Fruit fly (Drosophila melanogaster) whole organism, embryonic: ENCODE results near the gene CG11562.

Source experiments
- BEAF-32 ChIP-seq: fragments of 200-800 bp; sonication (Bioruptor generic); optimal IDR thresholded peaks from 3 replicates; lab custom pipeline; 2017; ENCODE audit warnings: missing biosample characterization, missing genetic modification characterization, mild to moderate bottlenecking, moderate library complexity, missing genetic modification reagents
- CG10209 ChIP-seq: fragments of 200-800 bp; sonication (Bioruptor generic); optimal IDR thresholded peaks from 3 replicates; lab custom pipeline; 2017; ENCODE audit warnings: missing biosample characterization, mild to moderate bottlenecking, missing genetic modification characterization, missing genetic modification reagents
- CG1024 ChIP-seq: fragments of 200-800 bp; sonication (Bioruptor generic); IDR thresholded peaks from 2 replicates; pipeline ENCODE4 v1.3.6; 2022; ENCODE audit warnings: missing biosample characterization, missing genetic modification characterization
- CG12391 ChIP-seq: fragments of 200-800 bp; sonication (Bioruptor generic); optimal IDR thresholded peaks from 3 replicates; lab custom pipeline; 2018; ENCODE audit warnings: missing biosample characterization, mild to moderate bottlenecking, missing genetic modification characterization, moderate library complexity
- CG12769 ChIP-seq: fragments of 200-800 bp; sonication (Bioruptor generic); optimal IDR thresholded peaks from 2 replicates; lab custom pipeline; 2019; ENCODE audit warnings: missing biosample characterization, mild to moderate bottlenecking, missing genetic modification characterization, moderate library complexity
- CG14441 ChIP-seq: fragments of 200-800 bp; sonication (Bioruptor generic); IDR thresholded peaks from 2 replicates; pipeline ENCODE4 v1.3.6; 2022; ENCODE audit warnings: missing biosample characterization, missing genetic modification characterization
- CG15479 ChIP-seq: fragments of 200-800 bp; sonication (Bioruptor generic); optimal IDR thresholded peaks from 3 replicates; lab custom pipeline; 2019; ENCODE audit warnings: missing biosample characterization, mild to moderate bottlenecking, missing genetic modification characterization, moderate library complexity
- CG15514 ChIP-seq: fragments of 200-800 bp; sonication (Bioruptor generic); optimal IDR thresholded peaks from 3 replicates; lab custom pipeline; 2017; ENCODE audit warnings: missing biosample characterization, missing genetic modification characterization, mild to moderate bottlenecking, moderate library complexity, missing genetic modification reagents
- CG17186 ChIP-seq: fragments of 200-800 bp; sonication (Bioruptor generic); optimal IDR thresholded peaks from 3 replicates; lab custom pipeline; 2017; ENCODE audit warnings: missing biosample characterization, missing genetic modification reagents, missing genetic modification characterization
- CG17802 ChIP-seq: fragments of 200-800 bp; sonication (Bioruptor generic); optimal IDR thresholded peaks from 2 replicates; lab custom pipeline; 2018; ENCODE audit warnings: missing biosample characterization, mild to moderate bottlenecking, missing genetic modification characterization, moderate library complexity
- CG18476 ChIP-seq: fragments of 200-800 bp; sonication (Bioruptor generic); optimal IDR thresholded peaks from 2 replicates; lab custom pipeline; 2016; ENCODE audit warnings: missing biosample characterization, mild to moderate bottlenecking, missing genetic modification characterization
- CG18764 ChIP-seq: fragments of 200-800 bp; sonication (Bioruptor generic); optimal IDR thresholded peaks from 3 replicates; lab custom pipeline; 2016; ENCODE audit warnings: missing biosample characterization, missing genetic modification characterization
- CG31224 ChIP-seq: fragments of 200-800 bp; sonication (Bioruptor generic); IDR thresholded peaks from 2 replicates; pipeline ENCODE4 v1.3.6; 2022; ENCODE audit warnings: missing biosample characterization, missing genetic modification characterization
- CG4328 ChIP-seq: fragments of 200-800 bp; sonication (Bioruptor generic); optimal IDR thresholded peaks from 3 replicates; lab custom pipeline; 2017; ENCODE audit warnings: missing biosample characterization, missing genetic modification reagents, missing genetic modification characterization
- CG8281 ChIP-seq: fragments of 200-800 bp; sonication (Bioruptor generic); optimal IDR thresholded peaks from 2 replicates; lab custom pipeline; 2018; ENCODE audit warnings: missing biosample characterization, mild to moderate bottlenecking, missing genetic modification characterization, moderate library complexity
- CG8290 ChIP-seq, 3 experiments: fragments of 200-800 bp; sonication (Bioruptor generic); optimal IDR thresholded peaks; 2 replicates each; lab custom pipeline; 2016 to 2019; ENCODE audit warnings: missing biosample characterization in 3 of 3, missing genetic modification characterization in 3 of 3, mild to moderate bottlenecking in 2 of 3, moderate library complexity in 1 of 3
- CG9609 ChIP-seq: fragments of 200-800 bp; sonication (Bioruptor generic); optimal IDR thresholded peaks from 3 replicates; lab custom pipeline; 2016; ENCODE audit warnings: missing biosample characterization, missing genetic modification characterization
- Camta ChIP-seq: fragments of 200-800 bp; sonication (Bioruptor generic); optimal IDR thresholded peaks from 2 replicates; lab custom pipeline; 2016; ENCODE audit warnings: missing biosample characterization, missing genetic modification characterization
- D19A ChIP-seq: fragments of 200-800 bp; optimal IDR thresholded peaks from 3 replicates; lab custom pipeline; 2019; ENCODE audit warnings: missing biosample characterization, mild to moderate bottlenecking, missing genetic modification characterization, moderate library complexity
- Dek ChIP-seq: fragments of 200-800 bp; sonication (Bioruptor generic); optimal IDR thresholded peaks from 3 replicates; lab custom pipeline; 2019; ENCODE audit warnings: missing biosample characterization, mild to moderate bottlenecking, missing genetic modification characterization, moderate library complexity
- GATAe ChIP-seq: fragments of 200-800 bp; sonication (Bioruptor generic); conservative IDR thresholded peaks from 2 replicates; pipeline ENCODE4 v1.3.6; 2022; ENCODE audit warnings: missing biosample characterization, missing genetic modification characterization
- Gug ChIP-seq: fragments of 200-800 bp; sonication (Bioruptor generic); IDR thresholded peaks from 4 replicates; pipeline ENCODE4 v1.3.6; 2022; ENCODE audit warnings: missing biosample characterization, missing genetic modification characterization
- HmgD ChIP-seq: fragments of 200-800 bp; sonication (Bioruptor generic); optimal IDR thresholded peaks from 3 replicates; lab custom pipeline; 2016; ENCODE audit warnings: missing biosample characterization, missing genetic modification characterization
- Hmr ChIP-seq: fragments of 200-800 bp; sonication (Bioruptor generic); optimal IDR thresholded peaks from 3 replicates; lab custom pipeline; 2017; ENCODE audit warnings: mild to moderate bottlenecking, missing biosample characterization, missing genetic modification reagents, missing genetic modification characterization
- Optix ChIP-seq: fragments of 200-800 bp; sonication (Bioruptor generic); IDR thresholded peaks from 3 replicates; pipeline ENCODE4 v1.3.6; 2022; ENCODE audit warnings: missing biosample characterization, missing genetic modification characterization
- Ravus ChIP-seq: fragments of 200-800 bp; sonication (Bioruptor generic); IDR thresholded peaks from 2 replicates; pipeline ENCODE4 v1.3.6; 2022; ENCODE audit warnings: missing biosample characterization, missing genetic modification characterization
- abd-A ChIP-seq: fragments of 200-800 bp; sonication (Bioruptor generic); optimal IDR thresholded peaks from 3 replicates; lab custom pipeline; 2019; ENCODE audit warnings: missing biosample characterization, mild to moderate bottlenecking, missing genetic modification characterization, moderate library complexity
- ac ChIP-seq: fragments of 200-800 bp; sonication (Bioruptor generic); optimal IDR thresholded peaks from 3 replicates; lab custom pipeline; 2017; ENCODE audit warnings: missing biosample characterization, mild to moderate bottlenecking, missing genetic modification characterization
- aop ChIP-seq: fragments of 200-800 bp; sonication (Bioruptor generic); IDR thresholded peaks from 2 replicates; pipeline ENCODE4 v1.3.6; 2022; ENCODE audit warnings: missing biosample characterization, missing genetic modification characterization
- bab2 ChIP-seq: fragments of 200-800 bp; sonication (Bioruptor generic); optimal IDR thresholded peaks from 2 replicates; lab custom pipeline; 2016; ENCODE audit warnings: missing biosample characterization, missing genetic modification characterization
- bcd ChIP-seq: fragments of 200-800 bp; sonication (Bioruptor generic); optimal IDR thresholded peaks from 2 replicates; lab custom pipeline; 2017; ENCODE audit warnings: missing biosample characterization, mild to moderate bottlenecking, missing genetic modification characterization
- dmrt11E ChIP-seq: fragments of 200-800 bp; sonication (Bioruptor generic); optimal IDR thresholded peaks from 3 replicates; lab custom pipeline; 2018; ENCODE audit warnings: missing biosample characterization, mild to moderate bottlenecking, missing genetic modification characterization, moderate library complexity
- grau ChIP-seq: fragments of 200-800 bp; optimal IDR thresholded peaks from 3 replicates; lab custom pipeline; 2019; ENCODE audit warnings: missing biosample characterization, mild to moderate bottlenecking, missing genetic modification characterization, moderate library complexity
- gro ChIP-seq: fragments of 200-800 bp; sonication (Bioruptor generic); optimal IDR thresholded peaks from 2 replicates; lab custom pipeline; 2016; ENCODE audit warnings: missing biosample characterization, missing genetic modification characterization
- gsb-n ChIP-seq: fragments of 200-800 bp; sonication (Bioruptor generic); optimal IDR thresholded peaks from 3 replicates; lab custom pipeline; 2018; ENCODE audit warnings: missing biosample characterization, mild to moderate bottlenecking, missing genetic modification characterization
- her ChIP-seq: fragments of 200-800 bp; sonication (Bioruptor generic); optimal IDR thresholded peaks from 2 replicates; lab custom pipeline; 2016; ENCODE audit warnings: missing biosample characterization, missing genetic modification characterization
- hth ChIP-seq: fragments of >200 bp; optimal IDR thresholded peaks from 2 replicates; lab custom pipeline; 2017; ENCODE audit warnings: inconsistent platforms
- jumu ChIP-seq: fragments of 200-800 bp; sonication (Bioruptor generic); optimal IDR thresholded peaks from 3 replicates; lab custom pipeline; 2016; ENCODE audit warnings: missing biosample characterization, missing genetic modification characterization
- lbe ChIP-seq: fragments of 200-800 bp; sonication (Bioruptor generic); optimal IDR thresholded peaks from 2 replicates; lab custom pipeline; 2016; ENCODE audit warnings: missing biosample characterization, mild to moderate bottlenecking, missing genetic modification characterization
- mam ChIP-seq: fragments of 200-800 bp; sonication (Bioruptor generic); optimal IDR thresholded peaks from 3 replicates; lab custom pipeline; 2016; ENCODE audit warnings: missing biosample characterization, missing genetic modification characterization
- oc ChIP-seq: fragments of 200-800 bp; sonication (Bioruptor generic); optimal IDR thresholded peaks from 2 replicates; lab custom pipeline; 2018; ENCODE audit warnings: missing biosample characterization, mild to moderate bottlenecking, missing genetic modification characterization, moderate library complexity
- org-1 ChIP-seq: fragments of 200-800 bp; sonication (Bioruptor generic); optimal IDR thresholded peaks from 2 replicates; lab custom pipeline; 2017; ENCODE audit warnings: missing biosample characterization, missing genetic modification characterization
- pnt ChIP-seq: fragments of 200-800 bp; sonication (Bioruptor generic); optimal IDR thresholded peaks from 3 replicates; lab custom pipeline; 2016; ENCODE audit warnings: missing biosample characterization, missing genetic modification characterization
- sisA ChIP-seq: fragments of 200-800 bp; sonication (Bioruptor generic); IDR thresholded peaks from 2 replicates; pipeline ENCODE4 v1.3.6; 2022; ENCODE audit warnings: missing biosample characterization, missing genetic modification characterization
- sna ChIP-seq: fragments of 200-800 bp; sonication (Bioruptor generic); IDR thresholded peaks from 2 replicates; pipeline ENCODE4 v1.3.6; 2022; ENCODE audit warnings: missing biosample characterization, missing genetic modification characterization; ENCODE audit not compliant: partially characterized antibody
- ssp ChIP-seq: fragments of 200-800 bp; sonication (Bioruptor generic); IDR thresholded peaks from 2 replicates; pipeline ENCODE4 v1.3.6; 2022; ENCODE audit warnings: missing biosample characterization, missing genetic modification characterization
- unpg ChIP-seq: fragments of 200-800 bp; sonication (Bioruptor generic); optimal IDR thresholded peaks from 3 replicates; lab custom pipeline; 2018; ENCODE audit warnings: missing biosample characterization, mild to moderate bottlenecking, missing genetic modification characterization, moderate library complexity
- wdn ChIP-seq: fragments of 200-800 bp; sonication (Bioruptor generic); IDR thresholded peaks from 2 replicates; pipeline ENCODE4 v1.3.6; 2022; ENCODE audit warnings: missing biosample characterization, missing genetic modification characterization
- wek ChIP-seq: fragments of 200-800 bp; sonication (Bioruptor generic); optimal IDR thresholded peaks from 3 replicates; lab custom pipeline; 2018; ENCODE audit warnings: missing biosample characterization, mild to moderate bottlenecking, missing genetic modification characterization, moderate library complexity
- z ChIP-seq: fragments of 200-800 bp; sonication (Bioruptor generic); IDR thresholded peaks from 3 replicates; pipeline ENCODE4 v1.3.6; 2022; ENCODE audit warnings: missing biosample characterization, missing genetic modification characterization

CG11562 gene

DNA sequence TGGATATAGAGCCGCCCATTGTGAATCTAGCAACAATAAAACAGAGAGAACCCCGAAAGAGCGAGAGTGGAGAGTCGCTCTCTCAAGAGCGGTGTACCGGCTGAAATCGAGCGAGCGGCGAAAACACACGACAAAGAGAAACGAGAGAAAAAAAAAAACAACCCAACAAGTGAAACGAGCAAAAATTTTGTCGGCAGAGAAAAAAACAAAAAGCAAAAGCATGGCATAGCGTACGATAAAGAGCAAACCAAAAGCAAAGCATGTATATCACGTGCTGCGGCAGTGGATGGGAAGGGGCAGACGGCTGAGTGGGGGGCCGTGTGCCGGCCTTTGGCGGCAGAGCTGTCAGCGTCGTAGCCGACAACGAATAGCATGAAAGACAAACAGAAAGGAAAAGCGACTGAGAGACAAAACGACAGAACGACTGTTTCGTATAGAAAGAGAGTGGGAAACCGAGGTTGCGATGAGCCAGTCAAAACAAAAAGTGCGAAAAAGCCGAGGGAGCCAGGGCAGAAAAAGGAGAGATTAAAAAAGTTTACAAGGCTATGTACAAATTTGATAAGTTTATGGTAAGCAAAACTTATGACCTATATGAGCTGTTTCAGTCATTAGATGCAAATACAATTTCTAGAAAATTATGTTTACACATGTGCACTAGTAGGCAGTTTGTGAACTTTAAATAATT, 45.4 kb upstream of the CG11562 start (continued):
- no peak for TF ChIP-seq grau (tag; lab: Kevin White, UChicago)
- TF ChIP-seq gro (GFP tag; lab: Kevin White, UChicago) = peak; percentile 56
- TF ChIP-seq CG31224 (GFP tag; lab: Robert Waterston, UW) = no peak
- TF ChIP-seq CG8281 (tag; lab: Kevin White, UChicago) = no peak
- TF ChIP-seq org-1 (GFP tag; lab: Kevin White, UChicago) = no peak
- TF ChIP-seq CG4328 (GFP tag; lab: Kevin White, UChicago) = no peak
- no peak for TF ChIP-seq GATAe (GFP tag; lab: Robert Waterston, UW)
- TF ChIP-seq her (GFP tag; lab: Kevin White, UChicago) = no peak
- TF ChIP-seq wdn (GFP tag; lab: Robert Waterston, UW) = no peak
- TF ChIP-seq CG10209 (GFP tag; lab: Kevin White, UChicago) = peak; percentile 85
- TF ChIP-seq Camta = no peak
- no peak for TF ChIP-seq bab2 (GFP tag; lab: Kevin White, UChicago)
- no peak for TF ChIP-seq wek (GFP tag; lab: Kevin White, UChicago)
- no peak for TF ChIP-seq CG1024 (GFP tag; lab: Robert Waterston, UW)
- peak; percentile 35 for TF ChIP-seq HmgD
- TF ChIP-seq jumu (GFP tag; lab: Kevin White, UChicago) = no peak
- no peak for TF ChIP-seq sisA (GFP tag; lab: Robert Waterston, UW)
- TF ChIP-seq bcd (GFP tag; lab: Kevin White, UChicago) = no peak
- no peak for TF ChIP-seq CG8290 (GFP tag; optimal IDR thresholded peaks at IDR 0.05; lab: Kevin White, UChicago)
- no peak for TF ChIP-seq CG8290 (tag; optimal IDR thresholded peaks at IDR 0.05; lab: Kevin White, UChicago)
- no peak for TF ChIP-seq CG12391 (tag; lab: Kevin White, UChicago)
- no peak for TF ChIP-seq CG15514 (GFP tag; lab: Kevin White, UChicago)
- no peak for TF ChIP-seq gsb-n (tag; lab: Kevin White, UChicago)
- no peak for TF ChIP-seq Dek (tag; lab: Kevin White, UChicago)
- TF ChIP-seq pnt = no peak
- TF ChIP-seq ssp (GFP tag; lab: Robert Waterston, UW) = no peak
- TF ChIP-seq CG12769 (tag; lab: Kevin White, UChicago) = peak; percentile 52
- TF ChIP-seq oc (tag; lab: Kevin White, UChicago) = no peak
- TF ChIP-seq dmrt11E (tag; lab: Kevin White, UChicago) = no peak
- no peak for TF ChIP-seq Ravus (GFP tag; lab: Robert Waterston, UW)
- no peak for TF ChIP-seq Gug (GFP tag; lab: Robert Waterston, UW)
- no peak for TF ChIP-seq CG14441 (GFP tag; lab: Robert Waterston, UW)
- TF ChIP-seq Hmr (GFP tag; lab: Kevin White, UChicago) = no peak
- TF ChIP-seq CG15479 (GFP tag; lab: Kevin White, UChicago) = no peak
- TF ChIP-seq BEAF-32 (GFP tag; lab: Kevin White, UChicago) = no peak
- TF ChIP-seq abd-A = peak; percentile 86
- TF ChIP-seq lbe (GFP tag; lab: Kevin White, UChicago) = peak; percentile 61
- no peak for TF ChIP-seq CG17186 (GFP tag; lab: Kevin White, UChicago)
- TF ChIP-seq CG18764 (GFP tag; lab: Kevin White, UChicago) = no peak
- TF ChIP-seq ac = no peak
- TF ChIP-seq mam (GFP tag; lab: Kevin White, UChicago) = no peak
- no peak for TF ChIP-seq CG17802
- no peak for TF ChIP-seq unpg (GFP tag; lab: Kevin White, UChicago)
- no peak for TF ChIP-seq CG9609 (GFP tag; lab: Kevin White, UChicago)
- TF ChIP-seq sna (GFP tag; lab: Robert Waterston, UW) = peak; percentile 57; the same call in 1 of the 2 replicates
- no peak for TF ChIP-seq D19A (tag; lab: Kevin White, UChicago)
- TF ChIP-seq aop (GFP tag; lab: Robert Waterston, UW) = no peak
- TF ChIP-seq CG18476 (GFP tag; lab: Kevin White, UChicago) = no peak
- TF ChIP-seq hth (lab: Kevin White, UChicago) = no peak
- TF ChIP-seq z (GFP tag; lab: Robert Waterston, UW) = 0 out of 3 replicates have a peak, but pooled peaks have one; percentile 37
- no peak for TF ChIP-seq Optix
